Worm (Caenorhabditis elegans) whole organism, L4/young adult: ENCODE data around the gene ins-14.
A peak's percentile ranks its signal among the peaks of the same experiment; 100 is the strongest.
"Not testable (repeated sequence)": the region's sequence is repeated elsewhere in the genome, so short reads cannot be mapped to it uniquely, and the experiment has no call there.

Experiments used
- W03F9.2 ChIP-seq: fragments of 150-350 bp; optimal IDR thresholded peaks from 2 replicates; lab custom pipeline; 2014; ENCODE audit warnings: missing biosample characterization, missing genetic modification characterization
- dao-5 ChIP-seq: sonication (generic microtip); optimal IDR thresholded peaks from 2 replicates; lab custom pipeline; 2016; ENCODE audit warnings: missing genotype, missing genetic modification characterization, moderate library complexity, missing compliant biosample characterization
- him-1 ChIP-seq: sonication (generic microtip); optimal IDR thresholded peaks from 2 replicates; lab custom pipeline; 2016; ENCODE audit warnings: missing genotype, missing genetic modification reagents, missing genetic modification characterization, missing compliant biosample characterization

ins-14 gene

DNA sequence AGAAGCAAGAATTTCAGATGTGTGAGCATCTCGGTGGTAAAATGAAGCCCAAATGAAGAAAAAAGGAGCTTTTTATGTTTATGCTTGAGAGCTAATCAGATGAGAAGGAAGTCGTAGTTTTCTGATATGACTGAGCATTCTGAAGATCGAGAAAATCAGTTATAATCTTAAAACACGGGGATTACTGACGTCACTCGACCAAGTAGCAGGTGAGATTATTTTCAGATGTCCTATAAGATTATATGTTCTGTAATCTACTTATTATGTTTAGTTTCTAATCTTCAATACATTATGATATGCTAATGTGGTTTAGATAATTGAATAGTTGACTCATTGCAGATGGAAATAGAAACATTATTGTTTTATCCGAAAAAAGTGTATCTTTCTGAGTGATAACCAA is at the start of gene ins-14:
TSS of gene ins-14 (minus strand) at position 32 of the 400 bp plus-strand sequence.
- TF ChIP-seq dao-5 (tag; lab: Kevin White, UChicago): no peak
- no peak for TF ChIP-seq him-1 (tag; lab: Kevin White, UChicago)
- no peak for TF ChIP-seq W03F9.2 (tag; lab: Kevin White, UChicago)

DNA sequence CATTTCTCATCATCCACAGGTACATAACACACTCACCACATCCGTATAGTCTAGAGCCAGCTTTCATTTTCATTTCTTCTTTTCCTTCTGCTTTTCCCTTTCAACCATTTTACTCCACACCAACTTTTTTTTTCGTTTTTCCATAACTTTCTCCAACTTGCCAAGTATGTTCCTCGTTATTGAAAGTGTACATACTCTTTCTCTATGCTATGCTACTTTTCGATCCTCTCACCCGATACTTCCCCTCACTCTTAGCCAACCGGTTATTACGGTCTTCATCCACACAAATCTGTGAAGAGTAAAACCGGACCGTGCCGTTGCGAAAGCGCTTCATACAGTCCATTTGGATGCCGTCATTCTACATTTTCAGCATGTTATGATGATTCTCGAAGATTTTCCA is 46.3 kb upstream of the ins-14 start, which contains the start of gene T13C2.2:
TSS of gene T13C2.2 (plus strand) at position 301 of the 400 bp plus-strand sequence.
- TF ChIP-seq him-1 (tag; lab: Kevin White, UChicago): no peak
- TF ChIP-seq W03F9.2 (tag; lab: Kevin White, UChicago): no peak
- no peak for TF ChIP-seq dao-5 (tag; lab: Kevin White, UChicago)

DNA sequence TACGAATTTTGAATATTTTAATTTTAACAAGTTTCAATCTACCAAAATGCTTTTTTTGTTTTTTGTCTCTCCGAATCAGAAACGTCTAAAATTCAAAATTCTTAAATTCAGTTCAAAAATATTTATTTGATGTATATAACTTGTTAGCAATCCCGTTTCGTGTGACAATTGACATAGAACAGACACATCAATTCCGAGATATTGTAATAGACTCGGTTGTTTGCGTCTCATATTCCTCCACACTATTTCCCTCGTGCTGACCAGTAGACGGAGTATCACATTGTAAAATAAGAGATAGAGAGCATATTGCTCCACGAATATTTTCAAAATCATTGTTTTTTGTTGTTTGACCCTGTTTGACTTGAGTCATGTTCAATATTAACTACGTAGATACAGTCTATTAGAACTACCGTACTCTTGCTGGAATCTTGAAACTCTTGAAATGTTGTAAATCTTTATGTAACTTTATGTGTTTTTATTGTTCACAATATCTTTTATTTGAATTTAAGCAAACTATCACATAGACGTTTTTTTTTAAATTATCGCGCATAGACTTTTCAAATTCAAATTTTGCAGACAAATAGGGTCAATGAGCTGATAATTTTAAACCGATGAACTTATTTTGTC is 43.2 kb upstream of the ins-14 start, which contains the start of gene T13C2.3:
TSS of gene T13C2.3 (plus strand) at position 577 of the 627 bp plus-strand sequence.
- TF ChIP-seq dao-5 (tag; lab: Kevin White, UChicago): no peak
- TF ChIP-seq him-1 (tag; lab: Kevin White, UChicago): no peak
- no peak for TF ChIP-seq W03F9.2 (tag; lab: Kevin White, UChicago)

DNA sequence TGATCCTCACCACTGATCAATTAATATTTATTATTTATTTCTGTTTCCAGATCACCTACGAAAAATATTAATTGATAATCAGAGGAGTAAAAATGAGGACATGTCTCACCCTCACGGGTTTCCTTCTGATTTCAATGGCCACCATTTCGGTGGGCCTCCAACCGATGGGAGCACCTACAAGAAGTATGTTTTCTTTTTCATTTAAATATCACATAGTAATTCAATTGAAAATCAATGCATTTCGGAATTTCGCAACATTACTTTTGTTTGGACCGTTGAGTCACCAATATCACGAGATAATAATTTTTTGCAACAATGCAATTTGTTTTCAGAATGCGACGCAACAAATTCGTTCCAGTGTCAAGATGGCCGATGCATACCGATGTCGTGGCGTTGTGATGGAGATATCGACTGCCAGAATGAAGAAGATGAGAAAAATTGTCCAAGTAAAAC is 37.8 kb upstream of the ins-14 start, which contains the start of gene gldi-2:
TSS of gene gldi-2 (plus strand) at position 51 of the 453 bp plus-strand sequence.
- TF ChIP-seq W03F9.2 (tag; lab: Kevin White, UChicago) (no peak), him-1 (tag; lab: Kevin White, UChicago) (no peak), dao-5 (tag; lab: Kevin White, UChicago) (no peak)

DNA sequence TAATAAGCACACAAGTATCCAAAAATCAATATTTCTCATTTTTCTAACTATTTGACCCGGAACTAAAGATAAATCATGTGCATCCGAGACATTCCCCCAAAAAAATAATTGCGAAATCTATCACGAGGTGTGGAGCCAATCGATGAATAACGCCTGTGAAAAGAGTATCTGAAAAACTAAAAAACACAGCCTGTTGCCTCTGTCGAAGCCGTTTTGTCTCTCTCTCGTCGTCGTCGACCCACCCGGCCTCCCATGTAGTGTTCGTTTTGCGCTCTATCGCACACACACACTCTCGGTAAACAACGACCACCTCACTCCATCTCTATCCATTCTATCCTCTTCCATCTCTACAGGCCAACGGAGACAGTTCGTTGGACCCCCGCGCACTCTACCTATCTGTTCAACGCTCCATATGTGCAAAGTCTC is 37.1 kb upstream of the ins-14 start:
- TF ChIP-seq W03F9.2 (tag; lab: Kevin White, UChicago) (peak; percentile 7), dao-5 (tag; lab: Kevin White, UChicago) (peak; percentile 52), him-1 (tag; lab: Kevin White, UChicago) (no peak)

DNA sequence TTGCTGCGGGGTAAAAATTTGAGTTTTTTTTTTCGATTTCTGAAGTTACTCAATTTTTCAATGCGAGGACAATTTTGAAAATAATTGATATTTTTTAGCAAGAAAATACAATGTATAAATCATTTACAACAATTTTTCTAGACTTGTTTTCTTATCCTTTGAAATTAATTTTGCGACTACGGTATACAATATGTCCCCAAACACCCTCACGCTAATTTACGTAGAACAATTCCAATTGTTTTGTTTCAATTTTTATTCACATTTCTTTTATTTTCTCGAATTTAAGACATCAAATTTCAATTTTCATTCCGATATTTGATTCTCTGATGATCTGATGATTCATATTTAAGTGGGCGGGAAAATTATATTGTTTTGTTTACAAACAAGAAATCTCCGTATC is 36.4 kb upstream of the ins-14 start:
- TF ChIP-seq dao-5 (tag; lab: Kevin White, UChicago) (no peak), him-1 (tag; lab: Kevin White, UChicago) (no peak), W03F9.2 (tag; lab: Kevin White, UChicago) (no peak)

DNA sequence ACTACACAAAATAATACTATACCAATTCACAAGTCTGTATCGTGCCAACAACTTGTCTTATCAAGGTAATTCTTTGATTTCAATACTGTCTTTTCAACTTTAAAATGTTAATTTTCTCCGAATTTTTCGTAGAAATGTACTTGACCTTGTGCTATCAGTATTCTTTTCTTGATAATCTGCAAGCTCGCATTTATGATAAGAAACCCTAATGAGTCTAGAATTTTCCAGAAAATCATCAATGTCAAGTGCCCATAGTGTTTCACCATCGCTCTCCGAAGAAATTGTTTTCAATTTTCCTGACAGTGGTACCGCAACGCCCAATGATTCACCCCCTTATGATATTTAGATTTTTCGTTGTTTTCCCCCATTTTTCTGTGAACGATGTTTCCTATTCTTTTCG is 35.6 kb upstream of the ins-14 start:
- TF ChIP-seq dao-5 (tag; lab: Kevin White, UChicago) (no peak), W03F9.2 (tag; lab: Kevin White, UChicago) (no peak), him-1 (tag; lab: Kevin White, UChicago) (no peak)

DNA sequence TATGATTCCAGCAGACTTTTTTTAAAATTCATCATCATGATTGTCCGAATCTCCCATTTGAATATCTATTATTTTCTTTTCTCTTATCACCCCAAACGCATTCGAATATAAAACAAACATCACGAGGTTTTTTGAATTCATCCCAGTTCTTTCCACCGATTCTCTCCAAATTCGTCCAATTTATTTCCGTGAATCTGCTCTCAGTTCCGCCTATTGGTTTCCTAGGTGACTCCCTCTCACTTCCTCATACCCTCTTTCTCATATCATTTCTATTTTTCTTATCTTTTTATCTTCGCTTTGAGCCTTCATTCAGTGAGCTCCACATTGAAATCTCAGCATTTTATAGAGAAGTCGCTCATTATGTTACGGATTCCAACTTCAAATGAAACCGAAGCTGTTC is 33.5 kb upstream of the ins-14 start, which contains the start of gene T13C2.7:
TSS of gene T13C2.7 (plus strand) at position 301 of the 400 bp plus-strand sequence.
- no peak for TF ChIP-seq W03F9.2 (tag; lab: Kevin White, UChicago)
- TF ChIP-seq dao-5 (tag; lab: Kevin White, UChicago): no peak
- TF ChIP-seq him-1 (tag; lab: Kevin White, UChicago): no peak

DNA sequence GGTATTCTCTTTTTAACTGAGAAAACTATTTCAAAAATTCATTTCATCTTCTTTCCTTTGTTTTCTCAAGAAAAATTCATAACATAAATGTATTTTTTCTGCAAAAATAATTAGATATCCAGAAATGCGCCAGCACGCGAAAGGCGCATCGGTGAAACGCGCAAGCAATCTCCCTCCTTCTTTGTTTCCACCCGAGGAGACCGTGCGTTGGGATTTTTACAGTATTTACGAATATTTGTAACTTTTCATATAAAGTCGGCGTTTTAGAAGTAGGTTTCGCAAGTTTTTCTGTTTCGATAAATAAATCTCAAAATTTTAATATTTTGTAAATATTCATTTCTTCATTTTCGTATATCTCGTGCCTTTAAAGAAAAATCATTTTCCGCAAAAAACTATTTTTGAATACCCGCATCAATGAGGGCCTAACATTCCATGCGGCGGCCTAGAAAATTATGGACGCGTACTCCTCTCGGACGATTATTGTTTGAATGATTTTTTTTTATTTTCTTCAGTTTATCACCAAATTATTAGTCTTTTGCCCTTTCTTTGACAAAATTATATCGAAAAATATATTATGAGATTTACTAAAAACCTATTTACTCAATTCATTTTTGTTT is 30.9 kb upstream of the ins-14 start, which contains the start of gene ssup-72:
TSS of gene ssup-72 (plus strand) at position 181 of the 617 bp plus-strand sequence.
- TF ChIP-seq dao-5 (tag; lab: Kevin White, UChicago) (no peak), W03F9.2 (tag; lab: Kevin White, UChicago) (peak; percentile 75), him-1 (tag; lab: Kevin White, UChicago) (peak; percentile 33)

DNA sequence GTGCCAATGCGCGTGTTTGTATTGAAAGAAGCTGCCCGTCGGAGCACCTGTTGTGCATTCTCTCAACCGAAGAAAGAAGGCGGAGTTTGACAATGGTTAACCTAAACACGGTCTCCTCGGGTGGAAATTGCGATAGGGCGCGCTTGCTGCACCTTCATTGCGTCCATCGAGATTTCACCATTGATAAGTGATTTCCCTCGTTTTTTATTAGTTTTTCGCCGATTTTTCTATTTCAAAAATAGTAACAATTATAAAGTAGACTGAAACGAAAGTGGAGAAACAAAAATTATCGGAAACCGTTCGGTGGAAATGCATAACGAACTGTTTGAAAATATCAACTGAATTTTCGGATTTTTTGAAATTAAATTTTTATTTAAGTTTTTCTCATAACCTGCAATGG is 29.5 kb upstream of the ins-14 start, which contains the start of gene agr-1:
TSS of gene agr-1 (minus strand) at position 101 of the 400 bp plus-strand sequence.
- TF ChIP-seq him-1, W03F9.2, dao-5 (tag; lab: Kevin White, UChicago): not testable (repeated sequence)

DNA sequence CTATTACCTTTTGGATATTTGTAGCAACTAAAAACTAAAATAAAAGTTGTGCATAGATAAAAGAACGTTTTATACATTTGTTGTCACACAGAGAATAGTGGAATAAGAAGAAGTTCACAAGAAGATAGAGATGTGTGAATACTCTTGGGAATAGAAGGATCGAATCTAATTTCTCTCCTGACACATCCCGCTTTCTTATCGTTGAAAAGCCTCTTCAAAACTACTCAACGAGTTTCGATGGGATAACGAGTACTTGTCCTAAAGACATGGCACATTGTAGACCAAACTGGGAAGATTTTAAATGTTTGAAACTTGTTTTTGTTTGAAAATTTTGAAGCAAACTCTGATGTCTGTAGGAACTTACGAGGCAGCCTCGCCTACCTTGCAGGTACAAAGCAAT is 26.9 kb upstream of the ins-14 start:
- no peak for TF ChIP-seq him-1 (tag; lab: Kevin White, UChicago)
- TF ChIP-seq W03F9.2 (tag; lab: Kevin White, UChicago): no peak
- TF ChIP-seq dao-5 (tag; lab: Kevin White, UChicago): no peak

DNA sequence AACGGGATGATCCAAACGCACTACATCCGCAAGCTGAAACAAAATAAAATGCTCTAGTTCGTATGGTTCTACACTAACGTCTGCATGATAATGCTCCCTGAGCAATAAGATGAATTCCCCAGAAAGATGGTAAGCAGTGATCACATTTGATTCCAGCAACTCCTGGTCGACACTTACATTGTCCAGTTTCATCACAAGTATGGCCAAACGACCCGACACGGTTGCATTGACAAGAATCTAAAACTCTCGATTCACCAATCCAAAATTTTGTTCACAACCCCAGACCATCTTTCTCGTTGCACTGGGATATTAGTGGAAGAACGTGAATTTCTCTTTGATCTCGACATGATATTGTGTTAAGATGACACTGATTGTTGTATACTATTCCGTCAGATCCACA is 24.4 kb upstream of the ins-14 start:
- TF ChIP-seq him-1 (tag; lab: Kevin White, UChicago) (no peak), W03F9.2 (tag; lab: Kevin White, UChicago) (no peak), dao-5 (tag; lab: Kevin White, UChicago) (no peak)

DNA sequence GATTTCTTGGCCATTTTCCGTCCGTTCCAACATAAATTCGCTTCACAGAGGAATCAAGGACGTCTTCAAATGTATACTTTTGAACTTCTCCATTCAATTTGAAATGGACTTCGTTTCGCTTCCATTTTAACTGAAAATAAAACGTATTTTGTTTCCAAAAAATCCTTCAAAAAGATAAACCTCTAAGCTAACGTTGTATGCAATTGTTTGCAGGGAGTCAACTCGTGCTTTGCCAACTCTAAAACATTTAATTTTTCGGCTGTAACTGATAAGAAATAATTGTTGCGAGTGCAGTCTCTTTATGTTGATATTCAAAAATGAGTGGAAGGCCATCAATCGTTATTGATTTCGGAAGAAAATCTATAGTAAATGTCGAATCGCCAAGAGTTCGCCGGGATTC is 22.4 kb upstream of the ins-14 start, which contains the start of gene F41G3.18:
TSS of gene F41G3.18 (plus strand) at position 301 of the 400 bp plus-strand sequence.
- TF ChIP-seq dao-5 (tag; lab: Kevin White, UChicago) (no peak), W03F9.2 (tag; lab: Kevin White, UChicago) (no peak), him-1 (tag; lab: Kevin White, UChicago) (no peak)
